Fruit fly (Drosophila melanogaster) whole organism, embryonic: ENCODE measurements around the gene CG4393.

Experiments
- Atf6 ChIP-seq: fragments of 200-800 bp; sonication (Bioruptor generic); IDR thresholded peaks from 2 replicates; pipeline ENCODE4 v1.3.6; 2022; ENCODE audit warnings: missing biosample characterization, missing genetic modification characterization
- Blimp-1 ChIP-seq: fragments of 200-800 bp; sonication (Bioruptor generic); optimal IDR thresholded peaks from 3 replicates; lab custom pipeline; 2018; ENCODE audit warnings: missing biosample characterization, missing genetic modification characterization, mild to moderate bottlenecking, moderate library complexity, missing genetic modification reagents
- CG10462 ChIP-seq: fragments of 200-800 bp; sonication (Bioruptor generic); optimal IDR thresholded peaks from 2 replicates; lab custom pipeline; 2016; ENCODE audit warnings: missing biosample characterization, missing genetic modification characterization
- CG12299 ChIP-seq: fragments of 200-800 bp; sonication (Bioruptor generic); optimal IDR thresholded peaks from 2 replicates; lab custom pipeline; 2018; ENCODE audit warnings: missing biosample characterization, mild to moderate bottlenecking, missing genetic modification characterization
- CG12391 ChIP-seq: fragments of 200-800 bp; sonication (Bioruptor generic); optimal IDR thresholded peaks from 3 replicates; lab custom pipeline; 2018; ENCODE audit warnings: missing biosample characterization, mild to moderate bottlenecking, missing genetic modification characterization, moderate library complexity
- CG13287 ChIP-seq: fragments of 200-800 bp; sonication (Bioruptor generic); IDR thresholded peaks from 2 replicates; pipeline ENCODE4 v1.3.6; 2022; ENCODE audit warnings: missing biosample characterization, missing genetic modification characterization; ENCODE audit not compliant: partially characterized antibody
- CG13424 ChIP-seq: fragments of 200-800 bp; sonication (Bioruptor generic); optimal IDR thresholded peaks from 2 replicates; lab custom pipeline; 2019; ENCODE audit warnings: missing biosample characterization, mild to moderate bottlenecking, missing genetic modification characterization, moderate library complexity
- CG1529 ChIP-seq: fragments of 200-800 bp; sonication (Bioruptor generic); optimal IDR thresholded peaks from 3 replicates; lab custom pipeline; 2018; ENCODE audit warnings: missing biosample characterization, missing genetic modification characterization
- CG15514 ChIP-seq: fragments of 200-800 bp; sonication (Bioruptor generic); optimal IDR thresholded peaks from 3 replicates; lab custom pipeline; 2017; ENCODE audit warnings: missing biosample characterization, missing genetic modification characterization, mild to moderate bottlenecking, moderate library complexity, missing genetic modification reagents
- CG1602 ChIP-seq: fragments of 200-800 bp; sonication (Bioruptor generic); optimal IDR thresholded peaks from 3 replicates; lab custom pipeline; 2016; ENCODE audit warnings: missing biosample characterization, missing genetic modification characterization
- CG16813 ChIP-seq: fragments of 200-800 bp; sonication (Bioruptor generic); IDR thresholded peaks from 3 replicates; pipeline ENCODE4 v1.3.6; 2022; ENCODE audit warnings: missing biosample characterization, missing genetic modification characterization; ENCODE audit not compliant: partially characterized antibody
- CG31365 ChIP-seq: fragments of 200-800 bp; sonication (Bioruptor generic); optimal IDR thresholded peaks from 2 replicates; lab custom pipeline; 2018; ENCODE audit warnings: missing biosample characterization, mild to moderate bottlenecking, missing genetic modification characterization
- CG3163 ChIP-seq: fragments of 200-800 bp; sonication (Bioruptor generic); optimal IDR thresholded peaks from 3 replicates; lab custom pipeline; 2016; ENCODE audit warnings: missing biosample characterization, missing genetic modification characterization
- CG4854 ChIP-seq: fragments of 200-800 bp; sonication (Bioruptor generic); optimal IDR thresholded peaks from 2 replicates; lab custom pipeline; 2016; ENCODE audit warnings: missing biosample characterization, missing genetic modification characterization, inconsistent platforms
- CG5180 ChIP-seq: fragments of 200-800 bp; sonication (Bioruptor generic); optimal IDR thresholded peaks from 3 replicates; lab custom pipeline; 2017; ENCODE audit warnings: missing biosample characterization, missing genetic modification characterization, mild to moderate bottlenecking, moderate library complexity, missing genetic modification reagents
- CG7987 ChIP-seq: fragments of 200-800 bp; sonication (Bioruptor generic); optimal IDR thresholded peaks from 2 replicates; lab custom pipeline; 2018; ENCODE audit warnings: missing biosample characterization, mild to moderate bottlenecking, missing genetic modification characterization, moderate library complexity
- Camta ChIP-seq: fragments of 200-800 bp; sonication (Bioruptor generic); optimal IDR thresholded peaks from 2 replicates; lab custom pipeline; 2016; ENCODE audit warnings: missing biosample characterization, missing genetic modification characterization
- D ChIP-seq, 2 experiments: fragments of 200-800 bp in 1 of 2; fragments of >200 bp in 1 of 2; sonication (Bioruptor generic) in 1 of 2; optimal IDR thresholded peaks; 2 replicates in 1 of 2; 3 replicates in 1 of 2; lab custom pipeline; 2017; ENCODE audit warnings: mild to moderate bottlenecking in 1 of 2, missing biosample characterization in 1 of 2, missing genetic modification characterization in 1 of 2, missing genetic modification reagents in 1 of 2
- Dip2 ChIP-seq: fragments of 200-800 bp; sonication (Bioruptor generic); IDR thresholded peaks from 2 replicates; pipeline ENCODE4 v1.3.6; 2022; ENCODE audit warnings: missing biosample characterization, missing genetic modification characterization
- Elba2 ChIP-seq: fragments of 200-800 bp; sonication (Bioruptor generic); optimal IDR thresholded peaks from 3 replicates; lab custom pipeline; 2016; ENCODE audit warnings: missing biosample characterization, missing genetic modification characterization
- Ets97D ChIP-seq: fragments of 200-800 bp; sonication (Bioruptor generic); optimal IDR thresholded peaks from 3 replicates; lab custom pipeline; 2016; ENCODE audit warnings: missing biosample characterization, missing genetic modification characterization
- Hey ChIP-seq: fragments of 200-800 bp; sonication (Bioruptor generic); optimal IDR thresholded peaks from 3 replicates; lab custom pipeline; 2018; ENCODE audit warnings: missing biosample characterization, mild to moderate bottlenecking, missing genetic modification characterization
- Hmx ChIP-seq: fragments of 200-800 bp; sonication (Bioruptor generic); optimal IDR thresholded peaks from 2 replicates; lab custom pipeline; 2016; ENCODE audit warnings: missing biosample characterization, missing genetic modification characterization
- Hsf ChIP-seq: fragments of 200-800 bp; sonication (Bioruptor generic); optimal IDR thresholded peaks from 3 replicates; lab custom pipeline; 2016; ENCODE audit warnings: missing biosample characterization, missing genetic modification characterization
- Med ChIP-seq: fragments of 200-800 bp; sonication (Bioruptor generic); peaks from one replicate; lab custom pipeline; 2016; ENCODE audit warnings: missing biosample characterization, missing genetic modification characterization, mild to moderate bottlenecking, inconsistent platforms, moderate library complexity
- NC2β ChIP-seq: fragments of 200-800 bp; sonication (Bioruptor generic); optimal IDR thresholded peaks from 2 replicates; lab custom pipeline; 2016; ENCODE audit warnings: missing biosample characterization, missing genetic modification characterization
- Rfx ChIP-seq: fragments of 200-800 bp; sonication (Bioruptor generic); IDR thresholded peaks from 2 replicates; pipeline ENCODE4 v1.3.6; 2022; ENCODE audit warnings: missing biosample characterization, missing genetic modification characterization
- Sox100B ChIP-seq: fragments of 200-800 bp; sonication (Bioruptor generic); optimal IDR thresholded peaks from 3 replicates; lab custom pipeline; 2018; ENCODE audit warnings: missing biosample characterization, mild to moderate bottlenecking, missing genetic modification characterization
- Ssrp ChIP-seq: fragments of 200-800 bp; sonication (Bioruptor generic); optimal IDR thresholded peaks from 2 replicates; lab custom pipeline; 2018; ENCODE audit warnings: missing biosample characterization, mild to moderate bottlenecking, missing genetic modification characterization, moderate library complexity
- ac ChIP-seq: fragments of 200-800 bp; sonication (Bioruptor generic); optimal IDR thresholded peaks from 3 replicates; lab custom pipeline; 2017; ENCODE audit warnings: missing biosample characterization, mild to moderate bottlenecking, missing genetic modification characterization
- cad ChIP-seq: fragments of >200 bp; optimal IDR thresholded peaks from 2 replicates; lab custom pipeline; 2017; ENCODE audit warnings: missing biosample characterization, missing genetic modification characterization
- cg ChIP-seq: fragments of 200-800 bp; sonication (Bioruptor generic); optimal IDR thresholded peaks from 3 replicates; lab custom pipeline; 2019; ENCODE audit warnings: missing biosample characterization, mild to moderate bottlenecking, missing genetic modification characterization, moderate library complexity
- crp ChIP-seq, 2 experiments: fragments of 200-800 bp; sonication (Bioruptor generic); optimal IDR thresholded peaks; 2 replicates in 1 of 2; 3 replicates in 1 of 2; lab custom pipeline; 2017; ENCODE audit warnings: missing biosample characterization in 2 of 2, missing genetic modification characterization in 2 of 2, mild to moderate bottlenecking in 1 of 2, moderate library complexity in 1 of 2
- cwo ChIP-seq: fragments of 200-800 bp; sonication (Bioruptor generic); optimal IDR thresholded peaks from 3 replicates; lab custom pipeline; 2017; ENCODE audit warnings: missing biosample characterization, missing genetic modification characterization, mild to moderate bottlenecking, moderate library complexity, missing genetic modification reagents
- dati ChIP-seq: fragments of 200-800 bp; sonication (Bioruptor generic); IDR thresholded peaks from 2 replicates; pipeline ENCODE4 v1.3.6; 2022; ENCODE audit warnings: missing biosample characterization, missing genetic modification characterization
- dmrt99B ChIP-seq: fragments of 200-800 bp; sonication (Bioruptor generic); optimal IDR thresholded peaks from 2 replicates; lab custom pipeline; 2018; ENCODE audit warnings: missing biosample characterization, mild to moderate bottlenecking, missing genetic modification characterization, moderate library complexity
- knrl ChIP-seq: fragments of 200-800 bp; sonication (Bioruptor generic); IDR thresholded peaks from 3 replicates; pipeline ENCODE4 v1.3.6; 2022; ENCODE audit warnings: missing biosample characterization, missing genetic modification characterization; ENCODE audit not compliant: partially characterized antibody
- lab ChIP-seq: fragments of 200-800 bp; sonication (Bioruptor generic); optimal IDR thresholded peaks from 3 replicates; lab custom pipeline; 2017; ENCODE audit warnings: missing biosample characterization, missing genetic modification characterization, mild to moderate bottlenecking, moderate library complexity, missing genetic modification reagents
- nmo ChIP-seq: fragments of 200-800 bp; sonication (Bioruptor generic); optimal IDR thresholded peaks from 2 replicates; lab custom pipeline; 2018; ENCODE audit warnings: missing biosample characterization, mild to moderate bottlenecking, missing genetic modification characterization, moderate library complexity
- p53 ChIP-seq: fragments of 200-800 bp; sonication (Bioruptor generic); optimal IDR thresholded peaks from 2 replicates; lab custom pipeline; 2016; ENCODE audit warnings: missing biosample characterization, missing genetic modification characterization
- pan ChIP-seq, 4 experiments: fragments of >200 bp in 3 of 4; fragments of 200-800 bp in 1 of 4; sonication (Bioruptor generic) in 1 of 4; optimal IDR thresholded peaks in 3 of 4; IDR thresholded peaks in 1 of 4; 2 replicates each; pipeline versions ENCODE4 v1.3.6 to Lab custom; 2017 to 2022; ENCODE audit warnings: missing biosample characterization in 2 of 4, missing genetic modification characterization in 2 of 4, mixed read lengths in 1 of 4
- pb ChIP-seq: fragments of 200-800 bp; sonication (Bioruptor generic); optimal IDR thresholded peaks from 3 replicates; lab custom pipeline; 2016; ENCODE audit warnings: missing biosample characterization, missing genetic modification characterization
- pho ChIP-seq: fragments of 200-800 bp; sonication (Bioruptor generic); optimal IDR thresholded peaks from 2 replicates; lab custom pipeline; 2016; ENCODE audit warnings: missing biosample characterization, missing genetic modification characterization
- ranshi ChIP-seq: fragments of 200-800 bp; sonication (Bioruptor generic); IDR thresholded peaks from 2 replicates; pipeline ENCODE4 v1.3.6; 2022; ENCODE audit warnings: missing biosample characterization, missing genetic modification characterization
- rib ChIP-seq: fragments of 200-800 bp; sonication (Bioruptor generic); IDR thresholded peaks from 2 replicates; pipeline ENCODE4 v1.3.6; 2022; ENCODE audit warnings: missing biosample characterization, missing genetic modification characterization
- row ChIP-seq: fragments of 200-800 bp; sonication (Bioruptor generic); IDR thresholded peaks from 3 replicates; pipeline ENCODE4 v1.3.6; 2022; ENCODE audit warnings: missing biosample characterization, missing genetic modification characterization
- wor ChIP-seq: fragments of 200-800 bp; sonication (Bioruptor generic); IDR thresholded peaks from 2 replicates; pipeline ENCODE4 v1.3.6; 2022; ENCODE audit warnings: missing biosample characterization, missing genetic modification characterization

Gene CG4393

dm6 chr3R:23332535-23333333 lies 51.8 kb downstream of the CG4393 start (continued):
- TF ChIP-seq Sox100B (peak; percentile 70), CG13424 (tag; lab: Kevin White, UChicago) (peak; percentile 44), Dip2 (GFP tag; lab: Robert Waterston, UW) (no peak), cwo (GFP tag; lab: Kevin White, UChicago) (peak; percentile 44), pb (GFP tag; lab: Kevin White, UChicago) (no peak), Hmx (no peak), Atf6 (GFP tag; lab: Robert Waterston, UW) (peak; percentile 59), dmrt99B (tag; lab: Kevin White, UChicago) (peak; percentile 73), ac (GFP tag; lab: Kevin White, UChicago) (no peak), Elba2 (GFP tag; lab: Kevin White, UChicago) (no peak), p53 (GFP tag; lab: Kevin White, UChicago) (no peak), nmo (peak; percentile 72), Rfx (peak; percentile 36), dati (GFP tag; lab: Robert Waterston, UW) (no peak), CG16813 (GFP tag; lab: Robert Waterston, UW) (no peak), CG1529 (GFP tag; lab: Kevin White, UChicago) (peak; percentile 56), pan (optimal IDR thresholded peaks at IDR 0.05; lab: Kevin White, UChicago) (no peak), pan (GFP tag; optimal IDR thresholded peaks at IDR 0.05 in 1 of 2, IDR thresholded peaks at IDR 0.05 in 1 of 2) (peak in 1 of 2 experiments; percentile 31), CG4854 (GFP tag; lab: Kevin White, UChicago) (peak; percentile 3), Hsf (GFP tag; lab: Kevin White, UChicago) (no peak), rib (GFP tag; lab: Robert Waterston, UW) (no peak), CG12299 (tag; lab: Kevin White, UChicago) (no peak), row (GFP tag; lab: Robert Waterston, UW) (no peak; the same call in 2 of the 3 replicates), pho (GFP tag; lab: Kevin White, UChicago) (peak; percentile 29), CG12391 (tag; lab: Kevin White, UChicago) (peak; percentile 65), wor (peak; percentile 46; the same call in 1 of the 2 replicates), Ets97D (GFP tag; lab: Kevin White, UChicago) (no peak), CG31365 (tag; lab: Kevin White, UChicago) (no peak), Hey (tag; lab: Kevin White, UChicago) (no peak), Blimp-1 (GFP tag; lab: Kevin White, UChicago) (peak; percentile 63), lab (GFP tag; lab: Kevin White, UChicago) (peak; percentile 72), cad (GFP tag; lab: Kevin White, UChicago) (no peak), CG5180 (GFP tag; lab: Kevin White, UChicago) (peak; percentile 30), Camta (GFP tag; lab: Kevin White, UChicago) (peak; percentile 45), D (optimal IDR thresholded peaks at IDR 0.05; lab: Kevin White, UChicago) (no peak), D (GFP tag; optimal IDR thresholded peaks at IDR 0.05; lab: Kevin White, UChicago) (peak; percentile 68), NC2β (GFP tag; lab: Kevin White, UChicago) (no peak), CG15514 (GFP tag; lab: Kevin White, UChicago) (no peak), CG3163 (no peak), cg (GFP tag; lab: Kevin White, UChicago) (peak; percentile 71), CG1602 (peak; percentile 35), ranshi (GFP tag; lab: Robert Waterston, UW) (peak; percentile 17; the same call in 1 of the 2 replicates), CG10462 (no peak), Med (GFP tag; lab: Kevin White, UChicago) (peak; percentile 88), Ssrp (tag; lab: Kevin White, UChicago) (peak; percentile 56), crp (GFP tag; optimal IDR thresholded peaks at IDR 0.05; lab: Kevin White, UChicago) (no peak), CG13287 (GFP tag; lab: Robert Waterston, UW) (no peak), knrl (GFP tag; lab: Robert Waterston, UW) (no peak), CG7987 (GFP tag; lab: Kevin White, UChicago) (no peak)
